Fruit fly (Drosophila melanogaster): ENCODE measurements around the gene CG2750.

The CG2750 gene

dm6 chrX:12073637-12074036 is 33.4 kb upstream of the CG2750 start (continued):
- TF ChIP-seq CG10147 (GFP tag; optimal IDR thresholded peaks at IDR 0.05): peak; percentile 16
- TF ChIP-seq run (tag; optimal IDR thresholded peaks at IDR 0.05): no peak
- peak; percentile 22 for TF ChIP-seq ATbp (GFP tag; optimal IDR thresholded peaks at IDR 0.05)
- TF ChIP-seq CG3281 (GFP tag; optimal IDR thresholded peaks at IDR 0.05): peak; percentile 24
- TF ChIP-seq CG17385 (GFP tag; optimal IDR thresholded peaks at IDR 0.05): peak; percentile 24
- TF ChIP-seq exex (tag; optimal IDR thresholded peaks at IDR 0.05): peak; percentile 6
- no peak for TF ChIP-seq CG12236 (GFP tag; optimal IDR thresholded peaks at IDR 0.05)
- no peak for TF ChIP-seq CG8281 (tag; optimal IDR thresholded peaks at IDR 0.05)
- TF ChIP-seq CG17829 (tag; optimal IDR thresholded peaks at IDR 0.05): no peak
- no peak for TF ChIP-seq CG8290 (GFP tag; optimal IDR thresholded peaks at IDR 0.05)
- peak in 1 of 2 experiments; percentile 53 for TF ChIP-seq CG8290 (tag; optimal IDR thresholded peaks at IDR 0.05)
- no peak for TF ChIP-seq CG31388 (GFP tag; optimal IDR thresholded peaks at IDR 0.05)
- TF ChIP-seq Hand (GFP tag; optimal IDR thresholded peaks at IDR 0.05): peak; percentile 44
- TF ChIP-seq Eip74EF (GFP tag; optimal IDR thresholded peaks at IDR 0.05): no peak
- TF ChIP-seq CG15269 (tag; optimal IDR thresholded peaks at IDR 0.05): peak; percentile 57
- no peak for TF ChIP-seq CG18011 (GFP tag; optimal IDR thresholded peaks at IDR 0.05)
- TF ChIP-seq salm (tag; optimal IDR thresholded peaks at IDR 0.05): no peak
- TF ChIP-seq chn (GFP tag; optimal IDR thresholded peaks at IDR 0.05): no peak
- TF ChIP-seq NK7.1 (GFP tag; optimal IDR thresholded peaks at IDR 0.05): no peak
- TF ChIP-seq sisA (GFP tag; IDR thresholded peaks at IDR 0.05): no peak
- peak; percentile 23 for TF ChIP-seq Oli (tag; optimal IDR thresholded peaks at IDR 0.05)
- TF ChIP-seq CG12769 (tag; optimal IDR thresholded peaks at IDR 0.05): peak; percentile 64
- no peak for TF ChIP-seq Mad (GFP tag; optimal IDR thresholded peaks at IDR 0.05)
- no peak for TF ChIP-seq slou (GFP tag; optimal IDR thresholded peaks at IDR 0.05)
- TF ChIP-seq vfl (GFP tag; optimal IDR thresholded peaks at IDR 0.05): no peak
- no peak for TF ChIP-seq mirr (GFP tag; optimal IDR thresholded peaks at IDR 0.05)
- no peak for TF ChIP-seq Bteb2 (GFP tag; optimal IDR thresholded peaks at IDR 0.05)
- no peak for TF ChIP-seq bigmax (GFP tag; optimal IDR thresholded peaks at IDR 0.05)
- no peak for TF ChIP-seq sna (GFP tag; IDR thresholded peaks at IDR 0.05; ENCODE audit: partially characterized antibody)
- TF ChIP-seq CG6813 (GFP tag; optimal IDR thresholded peaks at IDR 0.05): peak; percentile 12
- TF ChIP-seq CG12155 (GFP tag; optimal IDR thresholded peaks at IDR 0.05): no peak
- TF ChIP-seq CG1233 (GFP tag; optimal IDR thresholded peaks at IDR 0.05): no peak
- TF ChIP-seq Nf-YA (GFP tag; IDR thresholded peaks at IDR 0.05): no peak
- no peak for TF ChIP-seq CG3995 (GFP tag; optimal IDR thresholded peaks at IDR 0.05)
- peak; percentile 70 for TF ChIP-seq lab (GFP tag; optimal IDR thresholded peaks at IDR 0.05)
- peak; percentile 17 for TF ChIP-seq CG18262 (tag; optimal IDR thresholded peaks at IDR 0.05)
- peak; percentile 54 for TF ChIP-seq CG7839 (tag; optimal IDR thresholded peaks at IDR 0.05)
- no peak for TF ChIP-seq CG10431 (GFP tag; optimal IDR thresholded peaks at IDR 0.05)
- TF ChIP-seq ssp (GFP tag; IDR thresholded peaks at IDR 0.05): no peak
- TF ChIP-seq prd (optimal IDR thresholded peaks at IDR 0.05): no peak
- no peak; the same call in 2 of the 3 replicates for TF ChIP-seq prd (GFP tag; IDR thresholded peaks at IDR 0.05)
- peak; percentile 1 for TF ChIP-seq BtbVII (GFP tag; optimal IDR thresholded peaks at IDR 0.05)
- TF ChIP-seq cwo (GFP tag; optimal IDR thresholded peaks at IDR 0.05): peak; percentile 42
- TF ChIP-seq disco-r (GFP tag; optimal IDR thresholded peaks at IDR 0.05): no peak
- TF ChIP-seq org-1 (GFP tag; optimal IDR thresholded peaks at IDR 0.05): peak; percentile 2
- peak; percentile 1 for TF ChIP-seq CG8388 (GFP tag; optimal IDR thresholded peaks at IDR 0.05)
- no peak for TF ChIP-seq MESR4 (GFP tag; optimal IDR thresholded peaks at IDR 0.05)
- TF ChIP-seq GATAe (GFP tag; conservative IDR thresholded peaks at IDR 0.05): no peak
- no peak for TF ChIP-seq CG10543 (GFP tag; optimal IDR thresholded peaks at IDR 0.05)
- no peak for TF ChIP-seq CG13123 (GFP tag; optimal IDR thresholded peaks at IDR 0.05)
- no peak for TF ChIP-seq CG4854 (GFP tag; optimal IDR thresholded peaks at IDR 0.05)

All from whole organism, embryonic.